Worm (Caenorhabditis elegans): Measurements from ENCODE around the gene T16A1.2.

Gene T16A1.2

DNA sequence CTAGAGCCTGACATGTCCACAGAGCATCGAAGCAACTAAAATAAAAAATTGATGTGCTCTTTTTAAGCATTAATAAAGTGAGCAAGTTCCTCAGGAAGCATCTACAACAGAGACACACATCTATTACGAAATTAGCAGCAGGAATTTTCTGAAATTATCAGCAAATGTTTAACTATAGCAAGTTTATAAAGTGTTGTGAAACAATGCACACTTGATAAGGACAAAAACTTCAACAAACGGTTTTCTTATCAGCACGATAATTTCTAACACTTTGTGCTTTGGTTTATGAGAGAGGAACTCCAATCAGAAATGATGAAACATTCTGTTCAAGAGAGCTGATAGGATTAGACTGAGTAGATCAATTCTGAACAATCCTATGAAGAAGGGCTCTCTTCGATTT is 4.8 kb upstream of the T16A1.2 start, which contains the start of gene trpl-5:
trpl-5 (minus strand) TSS at position 32 of the 400 bp plus-strand sequence.
- TF ChIP-seq him-1 (tag; optimal IDR thresholded peaks at IDR 0.05) (no peak), W03F9.2 (tag; optimal IDR thresholded peaks at IDR 0.05) (no peak), dao-5 (tag; optimal IDR thresholded peaks at IDR 0.05) (no peak)

DNA sequence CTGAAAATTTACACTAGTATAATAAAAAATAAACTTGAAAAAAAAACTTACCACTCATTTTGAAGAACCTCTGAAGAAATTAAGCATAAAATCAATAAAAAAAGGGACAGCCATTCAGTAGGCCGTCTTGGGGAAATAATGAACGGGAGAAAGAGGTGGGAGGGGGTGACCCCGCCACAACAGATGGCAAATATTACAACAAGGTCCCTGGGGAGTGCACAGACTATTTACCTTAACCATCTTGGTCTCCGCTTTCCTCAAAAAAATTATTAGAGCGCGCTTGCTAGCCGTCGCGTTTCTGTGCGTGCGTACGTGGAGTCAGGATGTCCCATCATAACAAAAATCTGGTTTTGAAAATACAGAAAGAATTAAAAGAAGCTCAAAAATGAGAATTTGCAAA is 3.4 kb upstream of the T16A1.2 start, which contains the start of gene T16A1.10:
T16A1.10 (minus strand) TSS at position 123 of the 400 bp plus-strand sequence.
- TF ChIP-seq W03F9.2 (tag; optimal IDR thresholded peaks at IDR 0.05) (no peak), dao-5 (tag; optimal IDR thresholded peaks at IDR 0.05) (no peak), him-1 (tag; optimal IDR thresholded peaks at IDR 0.05) (no peak)

DNA sequence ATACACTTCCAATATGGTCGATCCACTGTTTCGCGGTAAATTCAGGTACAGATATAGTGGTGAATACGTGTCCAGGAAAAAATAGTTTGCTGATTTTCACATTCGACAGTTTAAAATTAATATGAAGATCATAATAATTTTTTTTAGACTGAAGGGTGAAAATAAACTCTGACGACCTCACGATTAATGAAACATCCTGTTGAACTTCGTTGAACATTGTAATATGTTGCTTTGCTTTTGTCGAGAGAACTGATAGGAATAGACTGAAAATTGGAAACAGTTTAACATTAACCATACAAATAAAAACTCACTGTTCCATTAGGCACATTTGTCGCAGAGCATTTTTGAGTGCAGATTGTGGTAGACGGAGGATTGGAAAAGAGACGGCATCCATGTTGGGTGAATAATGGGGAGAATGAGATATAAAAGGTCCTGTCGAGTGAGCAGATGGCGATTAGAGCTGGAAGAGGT is 1.9 kb upstream of the T16A1.2 start, which contains the start of gene fbxb-37:
fbxb-37 (minus strand) TSS at position 421 of the 471 bp plus-strand sequence.
- no peak for TF ChIP-seq W03F9.2 (tag; optimal IDR thresholded peaks at IDR 0.05)
- no peak for TF ChIP-seq dao-5 (tag; optimal IDR thresholded peaks at IDR 0.05)
- no peak for TF ChIP-seq him-1 (tag; optimal IDR thresholded peaks at IDR 0.05)

DNA sequence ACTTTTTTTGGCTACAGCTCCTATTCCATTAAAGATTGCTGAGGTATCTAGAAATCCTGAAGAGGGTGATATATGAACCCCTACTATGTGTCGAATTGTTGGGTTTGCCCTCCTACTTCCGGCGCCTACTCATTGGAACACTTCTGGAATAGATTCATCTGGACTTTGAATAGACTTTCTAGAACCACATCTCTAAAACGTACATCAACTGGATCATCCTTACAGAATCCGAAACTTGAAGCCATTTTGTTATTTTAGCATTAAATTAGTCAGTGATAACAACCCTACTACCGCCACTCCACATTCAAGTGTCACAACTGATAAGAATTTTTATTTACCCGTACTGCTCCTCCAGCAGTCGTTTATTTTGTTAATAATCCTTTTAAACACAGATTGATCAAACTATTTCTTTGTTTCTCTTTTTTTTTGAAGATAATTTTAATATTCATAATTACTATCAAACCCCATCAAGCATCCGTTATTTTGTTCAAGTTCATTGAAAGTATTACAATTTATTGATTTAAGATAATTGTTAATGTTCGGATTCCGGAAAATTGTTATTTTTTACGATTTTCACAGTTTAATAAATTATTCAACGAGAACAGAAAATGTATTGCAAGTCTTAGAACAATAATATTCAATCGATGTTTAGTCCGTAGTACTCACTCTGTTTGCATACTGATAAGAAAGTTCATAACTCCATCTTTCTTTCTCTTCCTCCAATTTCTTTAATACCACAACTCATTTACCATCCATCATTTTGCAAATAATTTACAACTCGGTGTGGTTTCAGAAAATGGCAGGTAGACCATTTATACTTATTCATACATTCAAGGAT is 4.0 kb downstream of the T16A1.2 start, which contains the start of gene math-42:
math-42 (plus strand) TSS at position 788 of the 838 bp plus-strand sequence.
- TF ChIP-seq dao-5 (tag; optimal IDR thresholded peaks at IDR 0.05) (no peak), him-1 (tag; optimal IDR thresholded peaks at IDR 0.05) (no peak), W03F9.2 (tag; optimal IDR thresholded peaks at IDR 0.05) (no peak)

DNA sequence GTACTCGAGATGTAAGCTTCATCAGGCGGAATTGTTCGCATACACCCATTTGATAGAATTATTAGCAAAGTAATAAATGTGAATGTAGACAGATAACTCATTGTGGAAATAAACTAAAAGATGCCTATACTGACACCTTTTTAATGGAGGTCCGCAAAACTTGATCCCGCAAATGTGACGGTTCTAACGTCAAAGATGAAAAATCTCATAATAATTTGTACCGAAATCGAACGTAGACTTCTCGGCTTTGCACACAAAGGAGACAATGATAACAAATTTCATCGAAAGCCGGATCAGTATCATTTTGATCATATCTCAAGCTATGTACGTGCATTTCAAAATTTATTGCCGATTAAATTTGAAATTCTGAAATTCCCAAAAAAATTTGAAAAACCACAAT is 12.9 kb downstream of the T16A1.2 start, which contains the start of gene R52.4:
R52.4 (minus strand) TSS at position 101 of the 400 bp plus-strand sequence.
- TF ChIP-seq W03F9.2 (tag; optimal IDR thresholded peaks at IDR 0.05): no peak
- no peak for TF ChIP-seq dao-5 (tag; optimal IDR thresholded peaks at IDR 0.05)
- no peak for TF ChIP-seq him-1 (tag; optimal IDR thresholded peaks at IDR 0.05)

DNA sequence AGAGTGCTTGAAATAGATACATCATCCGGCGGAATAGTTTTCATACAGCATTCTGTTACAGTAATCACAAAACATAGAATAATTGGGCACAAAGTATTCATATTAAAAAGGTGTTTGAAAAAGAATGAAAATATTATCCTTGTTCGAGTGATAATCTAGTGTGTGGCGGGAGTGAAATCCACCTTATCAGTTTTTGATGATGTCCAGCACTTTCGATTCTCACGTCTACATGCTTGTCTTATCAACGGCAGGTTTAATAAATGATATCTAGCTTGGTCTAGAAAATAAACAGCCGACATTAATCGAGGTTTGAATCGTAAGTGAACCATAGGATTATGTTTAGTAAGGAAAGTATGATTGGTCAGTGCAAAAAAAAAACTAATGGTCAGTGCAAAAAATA is 14.5 kb downstream of the T16A1.2 start, which contains the start of gene R52.5:
R52.5 (minus strand) TSS at position 101 of the 400 bp plus-strand sequence.
- no peak for TF ChIP-seq dao-5 (tag; optimal IDR thresholded peaks at IDR 0.05)

DNA sequence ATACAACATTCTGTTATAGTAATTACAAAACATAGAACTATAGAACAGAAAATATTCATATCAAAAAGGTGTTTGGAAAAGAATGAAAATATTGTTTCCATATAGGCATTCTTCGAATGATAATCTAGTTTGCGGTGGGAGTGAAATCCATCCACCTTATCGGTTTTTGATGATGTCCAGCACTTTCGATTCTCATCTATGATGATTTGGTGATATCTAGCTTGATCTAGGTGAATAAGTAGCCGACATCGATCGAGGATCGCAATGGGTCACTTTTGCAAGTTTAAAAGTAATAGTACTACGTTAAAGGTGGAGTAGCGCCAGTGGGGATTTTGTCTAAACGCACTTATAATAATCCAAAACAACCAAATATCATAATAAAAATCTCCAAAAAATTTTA is 17.5 kb downstream of the T16A1.2 start, which contains the start of gene R52.6:
R52.6 (minus strand) TSS at position 101 of the 400 bp plus-strand sequence.
- TF ChIP-seq him-1 (tag; optimal IDR thresholded peaks at IDR 0.05) (no peak), W03F9.2 (tag; optimal IDR thresholded peaks at IDR 0.05) (no peak), dao-5 (tag; optimal IDR thresholded peaks at IDR 0.05) (no peak)

DNA sequence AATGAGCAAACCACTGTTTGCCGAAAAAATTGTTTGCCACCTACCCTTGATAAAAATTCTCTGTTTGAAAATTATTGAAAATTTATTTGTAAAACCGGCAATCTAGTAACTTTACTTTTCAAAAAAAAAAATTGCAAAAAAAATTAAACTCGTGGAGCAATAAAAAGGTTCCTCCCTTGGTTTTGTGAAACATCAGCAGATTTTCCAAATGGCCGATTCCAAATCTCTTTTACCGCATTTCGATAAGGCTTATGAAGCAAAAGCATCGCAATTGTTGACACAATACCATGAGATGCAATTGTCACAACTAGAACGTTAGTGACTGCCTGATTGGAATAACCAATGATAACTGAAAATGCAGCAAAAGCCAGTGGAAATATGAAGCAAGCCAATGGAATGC is 19.1 kb downstream of the T16A1.2 start:
- TF ChIP-seq him-1 (tag; optimal IDR thresholded peaks at IDR 0.05) (no peak), W03F9.2 (tag; optimal IDR thresholded peaks at IDR 0.05) (no peak), dao-5 (tag; optimal IDR thresholded peaks at IDR 0.05) (no peak)

DNA sequence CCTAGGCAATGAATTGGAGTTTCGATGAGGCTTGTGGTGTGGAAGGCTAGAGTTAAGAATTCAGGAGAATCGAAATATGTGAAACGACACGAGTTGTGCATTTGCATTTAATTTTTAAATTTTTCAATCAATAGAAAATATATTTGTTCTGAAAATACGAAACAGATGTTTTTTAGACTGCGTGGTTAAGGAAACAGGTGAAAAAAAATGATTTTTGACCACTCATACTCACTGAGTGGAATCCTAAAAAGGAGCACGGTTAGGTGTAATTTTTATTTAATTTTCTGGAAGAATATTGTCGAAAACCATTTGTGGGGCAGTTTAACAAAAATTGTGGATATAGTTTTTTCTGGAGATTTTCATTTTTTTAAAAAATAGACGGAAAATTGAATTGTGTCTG is 21.4 kb downstream of the T16A1.2 start, which contains the start of gene srh-195:
srh-195 (minus strand) TSS at position 101 of the 400 bp plus-strand sequence.
- TF ChIP-seq dao-5 (tag; optimal IDR thresholded peaks at IDR 0.05) (no peak), W03F9.2 (tag; optimal IDR thresholded peaks at IDR 0.05) (no peak), him-1 (tag; optimal IDR thresholded peaks at IDR 0.05) (no peak)

DNA sequence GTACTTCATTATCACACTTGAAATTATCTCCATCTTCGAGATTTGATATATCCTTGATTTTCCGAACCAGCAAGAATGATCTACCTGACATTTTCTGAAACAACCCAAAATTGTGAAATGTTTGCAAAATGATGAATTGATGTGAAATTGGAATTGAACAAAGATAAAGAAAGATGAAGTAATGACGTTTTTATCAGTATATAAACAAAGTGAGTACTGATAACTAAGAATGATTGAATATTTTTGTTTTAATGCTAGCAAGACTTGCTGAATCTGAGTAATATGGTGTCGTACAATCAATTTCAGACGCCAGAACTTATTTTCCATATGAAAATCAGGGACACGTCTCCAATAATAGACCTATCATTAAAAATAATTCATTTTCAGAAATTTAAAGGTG is 26.7 kb downstream of the T16A1.2 start, which contains the start of gene math-37:
math-37 (minus strand) TSS at position 101 of the 400 bp plus-strand sequence.
- TF ChIP-seq dao-5 (tag; optimal IDR thresholded peaks at IDR 0.05): no peak
- TF ChIP-seq W03F9.2 (tag; optimal IDR thresholded peaks at IDR 0.05): no peak
- TF ChIP-seq him-1 (tag; optimal IDR thresholded peaks at IDR 0.05): no peak

DNA sequence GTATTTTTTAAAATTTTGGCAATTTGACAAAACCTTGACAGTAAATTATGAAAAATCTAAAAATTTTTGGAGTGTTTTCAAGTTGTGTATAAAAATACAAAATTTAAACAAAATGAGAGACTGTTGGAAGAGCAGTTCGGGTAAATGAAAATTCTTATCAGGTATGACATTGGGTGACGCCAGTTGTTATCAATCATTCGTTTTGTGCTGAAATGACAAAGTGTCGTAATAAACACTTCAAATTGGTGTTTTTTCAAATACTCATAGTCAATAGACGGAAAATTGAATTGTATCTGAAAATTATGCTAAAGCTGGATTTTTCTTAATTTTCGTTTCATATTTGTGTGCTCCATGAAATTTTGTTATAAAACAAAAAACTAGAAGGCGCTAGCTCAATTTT is 27.4 kb downstream of the T16A1.2 start:
- TF ChIP-seq him-1 (tag; optimal IDR thresholded peaks at IDR 0.05) (no peak), dao-5 (tag; optimal IDR thresholded peaks at IDR 0.05) (no peak)

DNA sequence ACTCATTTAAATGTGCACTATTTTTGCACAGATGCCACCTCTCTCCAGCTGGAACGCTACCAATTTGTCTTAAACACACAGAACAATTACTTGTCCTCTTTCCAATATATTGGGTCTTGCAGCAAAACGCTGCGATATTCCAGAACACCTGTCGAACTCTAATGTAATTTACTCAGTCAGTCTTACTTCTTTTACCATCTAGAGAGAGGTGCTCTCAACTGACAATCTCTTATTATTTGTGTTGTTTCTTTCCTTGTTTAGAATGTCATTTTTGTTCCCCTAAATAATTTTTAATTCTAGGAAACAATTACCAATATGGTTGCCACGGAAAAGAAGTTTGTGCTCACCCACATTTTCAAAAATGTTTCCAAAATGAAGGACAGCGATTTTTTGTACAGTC is 35.4 kb downstream of the T16A1.2 start, which contains the start of gene sdz-28:
sdz-28 (plus strand) TSS at position 301 of the 400 bp plus-strand sequence.
- TF ChIP-seq him-1 (tag; optimal IDR thresholded peaks at IDR 0.05): no peak

DNA sequence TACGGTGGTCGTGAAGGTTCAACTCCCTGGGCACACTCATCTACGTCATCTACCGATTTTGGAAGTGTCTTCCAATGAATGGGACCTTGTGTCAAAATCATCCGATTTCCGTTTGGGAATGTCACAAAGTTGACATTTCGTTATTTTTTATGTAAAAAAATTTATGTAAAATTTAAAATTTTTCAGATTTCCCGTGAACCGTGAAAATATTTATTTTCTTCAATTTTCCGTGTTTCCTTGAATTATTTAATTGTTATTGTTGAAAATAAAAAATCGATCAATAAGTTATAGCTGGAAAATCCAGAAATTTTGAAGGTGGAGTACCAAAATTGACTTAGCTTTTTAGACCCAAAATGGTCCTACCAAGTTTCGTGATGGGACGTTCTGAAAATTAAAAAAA is 40.2 kb downstream of the T16A1.2 start, which contains the start of gene hpo-7:
hpo-7 (minus strand) TSS at position 101 of the 400 bp plus-strand sequence.
- TF ChIP-seq him-1 (tag; optimal IDR thresholded peaks at IDR 0.05): no peak
- no peak for TF ChIP-seq W03F9.2 (tag; optimal IDR thresholded peaks at IDR 0.05)
- TF ChIP-seq dao-5 (tag; optimal IDR thresholded peaks at IDR 0.05): no peak

DNA sequence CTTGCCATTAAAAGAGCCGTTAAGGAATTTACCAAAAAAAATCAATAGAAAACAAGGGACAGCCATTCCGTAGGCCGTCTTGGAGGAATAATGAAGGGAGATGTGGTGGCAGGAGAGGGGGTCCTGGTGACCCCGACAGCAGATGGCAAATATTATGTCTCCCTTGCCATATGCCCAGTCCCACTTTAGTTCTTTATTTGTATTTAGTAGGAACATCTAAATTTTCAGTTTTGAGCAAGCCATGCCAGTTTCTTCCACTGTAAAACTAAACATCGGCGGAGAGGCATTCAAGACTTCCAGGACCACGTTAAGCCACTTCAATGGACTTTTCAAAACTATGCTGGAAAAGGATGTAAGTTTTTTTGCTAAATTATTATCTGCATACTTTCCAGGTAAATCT is 41.8 kb downstream of the T16A1.2 start, which contains the start of gene C40A11.4:
C40A11.4 (plus strand) TSS at position 188 of the 400 bp plus-strand sequence.
- TF ChIP-seq W03F9.2 (tag; optimal IDR thresholded peaks at IDR 0.05): no peak
- TF ChIP-seq him-1 (tag; optimal IDR thresholded peaks at IDR 0.05): no peak
- no peak for TF ChIP-seq dao-5 (tag; optimal IDR thresholded peaks at IDR 0.05)
